Worm (Caenorhabditis elegans): ENCODE results near the gene Y73C8C.8.
"Not testable (repeated sequence)": the region's sequence is repeated elsewhere in the genome, so short reads cannot be mapped to it uniquely, and the experiment has no call there.

The Y73C8C.8 gene

DNA sequence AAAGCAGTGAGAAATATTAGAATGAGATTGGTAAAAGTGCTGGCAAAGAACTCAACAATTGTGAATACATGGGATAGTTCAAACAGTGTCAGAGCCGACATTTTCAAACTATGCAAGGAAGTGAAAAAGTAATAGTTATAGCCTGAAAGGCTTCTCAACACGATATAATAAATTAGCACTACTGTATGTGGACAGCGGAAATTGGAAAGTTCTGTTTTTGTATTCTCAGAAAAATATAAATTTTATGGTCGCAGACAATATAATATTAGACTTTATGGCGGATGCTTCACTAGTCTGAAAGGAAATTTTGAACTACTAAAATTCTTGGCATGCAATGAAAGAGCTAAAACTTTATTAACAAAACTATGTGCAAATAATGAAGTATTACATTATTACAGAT lies 7.8 kb downstream of the Y73C8C.8 start, which contains the start of gene str-69:
Gene str-69 (minus strand): TSS at position 101 of the 400 bp plus-strand sequence.
- TF ChIP-seq nhr-237 (tag; optimal IDR thresholded peaks at IDR 0.05) (no peak), lim-7 (GFP tag; IDR thresholded peaks at IDR 0.05) (no peak), dmd-9 (GFP tag; IDR thresholded peaks at IDR 0.05) (no peak), lin-29 (GFP tag; IDR thresholded peaks at IDR 0.05) (no peak), nhr-76 (tag; optimal IDR thresholded peaks at IDR 0.05) (no peak), lir-3 (tag; optimal IDR thresholded peaks at IDR 0.05) (no peak), ZK337.2 (GFP tag; IDR thresholded peaks at IDR 0.05) (no peak), daf-12 (tag; optimal IDR thresholded peaks at IDR 0.05) (no peak), mep-1 (tag; optimal IDR thresholded peaks at IDR 0.05) (no peak), dmd-6 (GFP tag; IDR thresholded peaks at IDR 0.05) (no peak), mxl-3 (GFP tag; optimal IDR thresholded peaks at IDR 0.05) (no peak), nhr-6 (tag; optimal IDR thresholded peaks at IDR 0.05) (no peak), nhr-111 (GFP tag; optimal IDR thresholded peaks at IDR 0.05) (no peak), unc-130 (GFP tag; optimal IDR thresholded peaks at IDR 0.05) (no peak)

DNA sequence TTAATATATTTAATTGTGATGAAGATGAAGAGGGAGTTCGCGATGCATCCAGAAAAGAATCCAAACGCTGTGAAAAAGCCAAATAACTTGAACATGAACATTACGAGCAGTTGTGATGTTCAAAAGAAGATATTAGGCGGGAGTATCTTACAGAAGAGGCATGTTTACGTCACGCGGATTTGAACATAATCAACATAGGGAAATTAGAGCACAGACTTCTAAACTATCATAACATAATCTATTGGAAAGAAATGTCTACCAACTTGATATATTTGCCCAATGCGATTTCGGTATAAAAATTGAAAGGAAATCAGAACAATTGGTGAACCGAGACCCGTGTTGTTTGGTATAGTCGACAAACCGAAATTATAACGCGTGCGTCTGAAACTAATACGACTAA lies 9.5 kb downstream of the Y73C8C.8 start, which contains the start of gene str-66:
Gene str-66 (minus strand): TSS at position 101 of the 400 bp plus-strand sequence.
- TF ChIP-seq fos-1 (tag; optimal IDR thresholded peaks at IDR 0.05): no peak
- TF ChIP-seq F37D6.2 (tag; optimal IDR thresholded peaks at IDR 0.05): no peak
- TF ChIP-seq hif-1 (tag; optimal IDR thresholded peaks at IDR 0.05): no peak
- no peak for TF ChIP-seq daf-16 (GFP tag; optimal IDR thresholded peaks at IDR 0.05)
- TF ChIP-seq daf-16 (tag; optimal IDR thresholded peaks at IDR 0.05): no peak
- no peak for TF ChIP-seq spr-3 (GFP tag; optimal IDR thresholded peaks at IDR 0.05)
- no peak for TF ChIP-seq nhr-237 (tag; optimal IDR thresholded peaks at IDR 0.05)
- no peak for TF ChIP-seq ceh-82 (tag; optimal IDR thresholded peaks at IDR 0.05)
- TF ChIP-seq nhr-11 (tag; optimal IDR thresholded peaks at IDR 0.05): no peak
- TF ChIP-seq ztf-11 (tag; optimal IDR thresholded peaks at IDR 0.05): no peak
- no peak for TF ChIP-seq tra-1 (GFP tag; IDR thresholded peaks at IDR 0.05)

DNA sequence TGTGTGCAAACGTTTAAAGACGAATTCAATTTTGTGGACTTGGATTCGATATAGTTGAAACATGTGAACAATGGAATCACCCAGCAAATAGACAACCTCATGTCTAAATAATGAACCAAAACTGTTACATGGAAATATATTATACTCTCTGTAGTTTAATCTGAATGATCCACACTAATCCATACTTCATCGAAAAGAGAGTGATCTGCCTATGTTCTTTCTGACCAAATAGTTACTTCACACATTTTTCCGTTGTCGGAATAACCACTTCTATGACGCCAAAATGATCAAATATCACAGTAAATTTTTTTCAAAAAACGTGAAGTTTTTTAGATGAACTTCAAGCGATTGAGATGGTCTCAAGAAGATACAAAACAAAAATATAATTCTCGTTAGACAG lies 11.6 kb downstream of the Y73C8C.8 start, which contains the start of gene Y73C8C.4:
Gene Y73C8C.4 (minus strand): TSS at position 101 of the 400 bp plus-strand sequence.
- not testable (repeated sequence) for TF ChIP-seq dpl-1 (GFP tag; optimal IDR thresholded peaks at IDR 0.05); mep-1 (tag; optimal IDR thresholded peaks at IDR 0.05); Y48G9A.11 (GFP tag; IDR thresholded peaks at IDR 0.05)

DNA sequence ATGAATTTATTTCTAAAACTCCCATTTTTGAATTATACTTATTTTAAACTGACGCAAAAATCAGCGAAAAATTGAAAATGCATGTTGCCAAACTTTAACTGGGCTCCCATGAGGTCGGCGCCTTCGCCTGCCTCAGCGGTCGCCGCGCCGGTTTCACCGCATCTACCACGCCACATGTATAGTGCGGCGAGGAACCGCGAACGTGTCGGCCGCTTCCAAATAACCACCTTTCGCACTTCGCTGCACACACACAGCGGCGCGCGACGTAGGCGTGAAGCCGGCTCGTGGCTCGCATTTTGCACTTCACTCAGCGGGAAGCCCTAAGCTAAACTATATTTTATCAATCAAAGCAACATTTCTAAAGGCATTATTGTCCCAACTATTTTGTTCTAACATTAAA lies 13.1 kb downstream of the Y73C8C.8 start:
- TF ChIP-seq ZK337.2 (GFP tag; IDR thresholded peaks at IDR 0.05): no peak
- TF ChIP-seq zip-11 (GFP tag; IDR thresholded peaks at IDR 0.05): no peak
- TF ChIP-seq T26A8.4 (GFP tag; IDR thresholded peaks at IDR 0.05): no peak
- TF ChIP-seq set-16 (GFP tag; IDR thresholded peaks at IDR 0.05): peak; percentile 83
- TF ChIP-seq mes-2 (tag; optimal IDR thresholded peaks at IDR 0.05; ENCODE audit: poor library complexity, severe bottlenecking): no peak
- TF ChIP-seq dmd-9 (GFP tag; IDR thresholded peaks at IDR 0.05): 0 out of 2 replicates have a peak, but pooled peaks have one; percentile 12
- TF ChIP-seq F37D6.2 (tag; optimal IDR thresholded peaks at IDR 0.05): no peak

DNA sequence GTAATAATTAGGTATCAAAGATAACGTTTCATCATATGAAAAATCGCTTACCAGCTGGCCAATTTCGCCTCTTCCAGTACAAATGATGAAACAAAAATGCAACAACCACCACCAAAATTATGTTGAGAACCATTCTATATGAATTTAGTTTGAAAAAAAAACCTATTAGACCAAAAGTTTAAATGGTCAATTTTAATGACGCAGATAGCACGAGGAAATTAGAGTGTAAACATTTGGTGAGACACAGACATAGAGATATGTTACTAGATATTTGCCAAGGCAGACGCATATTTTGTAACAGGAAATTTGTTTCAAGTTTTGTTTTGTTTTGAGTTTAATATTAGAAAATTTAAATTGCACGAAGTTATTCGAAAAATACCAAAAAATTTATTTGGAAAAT lies 19.3 kb downstream of the Y73C8C.8 start, which contains the start of gene cyp-33C9:
Gene cyp-33C9 (minus strand): TSS at position 211 of the 400 bp plus-strand sequence.
- TF ChIP-seq daf-8 (GFP tag; IDR thresholded peaks at IDR 0.05) (no peak), nhr-28 (tag; optimal IDR thresholded peaks at IDR 0.05) (peak; percentile 75), Y105C5A.15 (GFP tag; IDR thresholded peaks at IDR 0.05) (no peak), daf-16 (GFP tag; optimal IDR thresholded peaks at IDR 0.05) (no peak), daf-16 (tag; optimal IDR thresholded peaks at IDR 0.05) (peak; percentile 58), nhr-48 (tag; optimal IDR thresholded peaks at IDR 0.05) (no peak), pqm-1 (tag; optimal IDR thresholded peaks at IDR 0.05) (peak; percentile 24), ceh-62 (tag; optimal IDR thresholded peaks at IDR 0.05) (no peak), mdl-1 (tag; optimal IDR thresholded peaks at IDR 0.05) (peak in 1 of 2 experiments; percentile 14), hlh-30 (tag; optimal IDR thresholded peaks at IDR 0.05; ENCODE audit: insufficient read depth) (peak; percentile 7)
